Fruit fly (Drosophila melanogaster) whole organism, embryonic: Measurements from ENCODE around the gene CG17650.

Experiments
- Bgb ChIP-seq: fragments of 200-800 bp; sonication (Bioruptor generic); IDR thresholded peaks from 2 replicates; pipeline ENCODE4 v1.3.6; 2022; ENCODE audit warnings: missing biosample characterization, missing genetic modification characterization; ENCODE audit not compliant: partially characterized antibody
- CG12659 ChIP-seq: fragments of 200-800 bp; sonication (Bioruptor generic); optimal IDR thresholded peaks from 3 replicates; lab custom pipeline; 2017; ENCODE audit warnings: mild to moderate bottlenecking, missing biosample characterization, missing genetic modification reagents, missing genetic modification characterization
- CG14014 ChIP-seq: fragments of 200-800 bp; sonication (Bioruptor generic); IDR thresholded peaks from 2 replicates; pipeline ENCODE4 v1.3.6; 2022; ENCODE audit warnings: missing biosample characterization, missing genetic modification characterization
- CG14710 ChIP-seq: fragments of 200-800 bp; sonication (Bioruptor generic); optimal IDR thresholded peaks from 3 replicates; lab custom pipeline; 2019; ENCODE audit warnings: missing biosample characterization, mild to moderate bottlenecking, missing genetic modification characterization, moderate library complexity
- CG15514 ChIP-seq: fragments of 200-800 bp; sonication (Bioruptor generic); optimal IDR thresholded peaks from 3 replicates; lab custom pipeline; 2017; ENCODE audit warnings: missing biosample characterization, missing genetic modification characterization, mild to moderate bottlenecking, moderate library complexity, missing genetic modification reagents
- CG15601 ChIP-seq: fragments of 200-800 bp; sonication (Bioruptor generic); optimal IDR thresholded peaks from 3 replicates; lab custom pipeline; 2019; ENCODE audit warnings: missing biosample characterization, mild to moderate bottlenecking, missing genetic modification characterization, moderate library complexity
- CG1647 ChIP-seq: fragments of 200-800 bp; sonication (Bioruptor generic); optimal IDR thresholded peaks from 3 replicates; lab custom pipeline; 2016; ENCODE audit warnings: missing biosample characterization, missing genetic modification characterization
- CG16813 ChIP-seq: fragments of 200-800 bp; sonication (Bioruptor generic); IDR thresholded peaks from 3 replicates; pipeline ENCODE4 v1.3.6; 2022; ENCODE audit warnings: missing biosample characterization, missing genetic modification characterization; ENCODE audit not compliant: partially characterized antibody
- CG16815 ChIP-seq: fragments of 200-800 bp; sonication (Bioruptor generic); optimal IDR thresholded peaks from 3 replicates; lab custom pipeline; 2017; ENCODE audit warnings: missing biosample characterization, mild to moderate bottlenecking, missing genetic modification characterization
- CG17829 ChIP-seq: fragments of 200-800 bp; optimal IDR thresholded peaks from 2 replicates; lab custom pipeline; 2019; ENCODE audit warnings: missing biosample characterization, mild to moderate bottlenecking, missing genetic modification characterization, moderate library complexity
- CG2120 ChIP-seq: fragments of 200-800 bp; sonication (Bioruptor generic); optimal IDR thresholded peaks from 3 replicates; lab custom pipeline; 2016; ENCODE audit warnings: missing biosample characterization, missing genetic modification characterization
- CG2712 ChIP-seq: fragments of 200-800 bp; optimal IDR thresholded peaks from 3 replicates; lab custom pipeline; 2019; ENCODE audit warnings: missing biosample characterization, mild to moderate bottlenecking, missing genetic modification characterization, moderate library complexity
- CG33213 ChIP-seq: fragments of 200-800 bp; sonication (Bioruptor generic); optimal IDR thresholded peaks from 3 replicates; lab custom pipeline; 2016; ENCODE audit warnings: missing biosample characterization, missing genetic modification characterization
- CG3847 ChIP-seq: fragments of 200-800 bp; sonication (Bioruptor generic); IDR thresholded peaks from 2 replicates; pipeline ENCODE4 v1.3.6; 2022; ENCODE audit warnings: missing biosample characterization, missing genetic modification characterization
- CG6175 ChIP-seq: fragments of 200-800 bp; sonication (Bioruptor generic); IDR thresholded peaks from 3 replicates; pipeline ENCODE4 v1.3.6; 2022; ENCODE audit warnings: missing biosample characterization, missing genetic modification characterization
- CG6791 ChIP-seq: fragments of 200-800 bp; sonication (Bioruptor generic); IDR thresholded peaks from 3 replicates; pipeline ENCODE4 v1.3.6; 2022; ENCODE audit warnings: missing biosample characterization, missing genetic modification characterization; ENCODE audit not compliant: partially characterized antibody
- CG7963 ChIP-seq: fragments of 200-800 bp; sonication (Bioruptor generic); IDR thresholded peaks from 3 replicates; pipeline ENCODE4 v1.3.6; 2022; ENCODE audit warnings: missing biosample characterization, missing genetic modification characterization; ENCODE audit not compliant: partially characterized antibody
- CTCF ChIP-seq: fragments of 200-800 bp; sonication (Bioruptor generic); optimal IDR thresholded peaks from 2 replicates; lab custom pipeline; 2017; ENCODE audit warnings: missing biosample characterization, mild to moderate bottlenecking, missing genetic modification characterization, moderate library complexity
- CkIIα-i1 ChIP-seq: fragments of 200-800 bp; sonication (Bioruptor generic); IDR thresholded peaks from 2 replicates; pipeline ENCODE4 v1.3.6; 2022; ENCODE audit warnings: missing biosample characterization, missing genetic modification characterization
- Dbx ChIP-seq: fragments of 200-800 bp; sonication (Bioruptor generic); IDR thresholded peaks from 3 replicates; pipeline ENCODE4 v1.3.6; 2022; ENCODE audit warnings: missing biosample characterization, missing genetic modification characterization
- Dp ChIP-seq: fragments of 200-800 bp; sonication (Bioruptor generic); optimal IDR thresholded peaks from 2 replicates; lab custom pipeline; 2018; ENCODE audit warnings: missing biosample characterization, mild to moderate bottlenecking, missing genetic modification characterization, moderate library complexity
- Dref ChIP-seq: fragments of 200-800 bp; sonication (Bioruptor generic); IDR thresholded peaks from 2 replicates; pipeline ENCODE4 v1.3.6; 2022; ENCODE audit warnings: missing biosample characterization, missing genetic modification characterization
- Elba2 ChIP-seq: fragments of 200-800 bp; sonication (Bioruptor generic); optimal IDR thresholded peaks from 3 replicates; lab custom pipeline; 2016; ENCODE audit warnings: missing biosample characterization, missing genetic modification characterization
- Ets65A ChIP-seq: fragments of 200-800 bp; sonication (Bioruptor generic); peaks from one replicate; lab custom pipeline; 2016; ENCODE audit warnings: missing biosample characterization, missing genetic modification characterization
- Ets97D ChIP-seq: fragments of 200-800 bp; sonication (Bioruptor generic); optimal IDR thresholded peaks from 3 replicates; lab custom pipeline; 2016; ENCODE audit warnings: missing biosample characterization, missing genetic modification characterization
- HmgZ ChIP-seq: fragments of 200-800 bp; sonication (Bioruptor generic); optimal IDR thresholded peaks from 2 replicates; lab custom pipeline; 2018; ENCODE audit warnings: missing biosample characterization, mild to moderate bottlenecking, missing genetic modification characterization
- Hsf ChIP-seq: fragments of 200-800 bp; sonication (Bioruptor generic); optimal IDR thresholded peaks from 3 replicates; lab custom pipeline; 2016; ENCODE audit warnings: missing biosample characterization, missing genetic modification characterization
- MESR4 ChIP-seq: fragments of 200-800 bp; sonication (Bioruptor generic); optimal IDR thresholded peaks from 2 replicates; lab custom pipeline; 2018; ENCODE audit warnings: missing biosample characterization, mild to moderate bottlenecking, missing genetic modification characterization, moderate library complexity
- Myb ChIP-seq: fragments of 200-800 bp; sonication (Bioruptor generic); optimal IDR thresholded peaks from 2 replicates; lab custom pipeline; 2016; ENCODE audit warnings: missing biosample characterization, missing genetic modification characterization
- NC2β ChIP-seq: fragments of 200-800 bp; sonication (Bioruptor generic); optimal IDR thresholded peaks from 2 replicates; lab custom pipeline; 2016; ENCODE audit warnings: missing biosample characterization, missing genetic modification characterization
- Nf-YC ChIP-seq: fragments of 200-800 bp; optimal IDR thresholded peaks from 3 replicates; lab custom pipeline; 2019; ENCODE audit warnings: missing biosample characterization, mild to moderate bottlenecking, missing genetic modification characterization, moderate library complexity
- Trl ChIP-seq, 3 experiments: fragments of >200 bp in 2 of 3; fragments of 200-800 bp in 1 of 3; sonication (Bioruptor generic) in 1 of 3; optimal IDR thresholded peaks; 2 replicates in 1 of 3; 3 replicates in 2 of 3; lab custom pipeline; 2016 to 2017; ENCODE audit warnings: missing biosample characterization in 1 of 3, missing genetic modification characterization in 1 of 3
- Xbp1 ChIP-seq: fragments of 200-800 bp; sonication (Bioruptor generic); optimal IDR thresholded peaks from 3 replicates; lab custom pipeline; 2016; ENCODE audit warnings: missing biosample characterization, mild to moderate bottlenecking, missing genetic modification characterization
- bab2 ChIP-seq: fragments of 200-800 bp; sonication (Bioruptor generic); optimal IDR thresholded peaks from 2 replicates; lab custom pipeline; 2016; ENCODE audit warnings: missing biosample characterization, missing genetic modification characterization
- bcd ChIP-seq: fragments of 200-800 bp; sonication (Bioruptor generic); optimal IDR thresholded peaks from 2 replicates; lab custom pipeline; 2017; ENCODE audit warnings: missing biosample characterization, mild to moderate bottlenecking, missing genetic modification characterization
- crc ChIP-seq: fragments of 200-800 bp; sonication (Bioruptor generic); optimal IDR thresholded peaks from 2 replicates; lab custom pipeline; 2016; ENCODE audit warnings: missing biosample characterization, missing genetic modification characterization
- dati ChIP-seq: fragments of 200-800 bp; sonication (Bioruptor generic); IDR thresholded peaks from 2 replicates; pipeline ENCODE4 v1.3.6; 2022; ENCODE audit warnings: missing biosample characterization, missing genetic modification characterization
- dm ChIP-seq: fragments of 200-800 bp; sonication (Bioruptor generic); optimal IDR thresholded peaks from 3 replicates; lab custom pipeline; 2016; ENCODE audit warnings: missing biosample characterization, missing genetic modification characterization
- knrl ChIP-seq: fragments of 200-800 bp; sonication (Bioruptor generic); IDR thresholded peaks from 3 replicates; pipeline ENCODE4 v1.3.6; 2022; ENCODE audit warnings: missing biosample characterization, missing genetic modification characterization; ENCODE audit not compliant: partially characterized antibody
- maf-S ChIP-seq: fragments of 200-800 bp; sonication (Bioruptor generic); optimal IDR thresholded peaks from 2 replicates; lab custom pipeline; 2016; ENCODE audit warnings: missing biosample characterization, missing genetic modification characterization
- nerfin-2 ChIP-seq: fragments of 200-800 bp; sonication (Bioruptor generic); IDR thresholded peaks from 2 replicates; pipeline ENCODE4 v1.3.6; 2022; ENCODE audit warnings: missing biosample characterization, missing genetic modification characterization; ENCODE audit not compliant: partially characterized antibody
- phol ChIP-seq: fragments of 200-800 bp; sonication (Bioruptor generic); optimal IDR thresholded peaks from 3 replicates; lab custom pipeline; 2018; ENCODE audit warnings: missing biosample characterization, mild to moderate bottlenecking, missing genetic modification characterization, moderate library complexity
- pzg ChIP-seq: fragments of 200-800 bp; sonication (Bioruptor generic); optimal IDR thresholded peaks from 3 replicates; lab custom pipeline; 2018; ENCODE audit warnings: missing biosample characterization, mild to moderate bottlenecking, missing genetic modification characterization, moderate library complexity
- rib ChIP-seq: fragments of 200-800 bp; sonication (Bioruptor generic); IDR thresholded peaks from 2 replicates; pipeline ENCODE4 v1.3.6; 2022; ENCODE audit warnings: missing biosample characterization, missing genetic modification characterization
- row ChIP-seq: fragments of 200-800 bp; sonication (Bioruptor generic); IDR thresholded peaks from 3 replicates; pipeline ENCODE4 v1.3.6; 2022; ENCODE audit warnings: missing biosample characterization, missing genetic modification characterization
- sd ChIP-seq: fragments of 200-800 bp; sonication (Bioruptor generic); optimal IDR thresholded peaks from 3 replicates; lab custom pipeline; 2018; ENCODE audit warnings: missing biosample characterization, mild to moderate bottlenecking, missing genetic modification characterization, moderate library complexity
- slbo ChIP-seq: fragments of 200-800 bp; sonication (Bioruptor generic); IDR thresholded peaks from 2 replicates; pipeline ENCODE4 v1.3.6; 2022; ENCODE audit warnings: missing biosample characterization, missing genetic modification characterization
- stwl ChIP-seq: fragments of 200-800 bp; sonication (Bioruptor generic); optimal IDR thresholded peaks from 3 replicates; lab custom pipeline; 2018; ENCODE audit warnings: missing biosample characterization, mild to moderate bottlenecking, missing genetic modification characterization, moderate library complexity
- tna ChIP-seq: fragments of 200-800 bp; sonication (Bioruptor generic); IDR thresholded peaks from 2 replicates; pipeline ENCODE4 v1.3.6; 2022; ENCODE audit warnings: missing biosample characterization, missing genetic modification characterization; ENCODE audit not compliant: partially characterized antibody

The CG17650 gene

DNA sequence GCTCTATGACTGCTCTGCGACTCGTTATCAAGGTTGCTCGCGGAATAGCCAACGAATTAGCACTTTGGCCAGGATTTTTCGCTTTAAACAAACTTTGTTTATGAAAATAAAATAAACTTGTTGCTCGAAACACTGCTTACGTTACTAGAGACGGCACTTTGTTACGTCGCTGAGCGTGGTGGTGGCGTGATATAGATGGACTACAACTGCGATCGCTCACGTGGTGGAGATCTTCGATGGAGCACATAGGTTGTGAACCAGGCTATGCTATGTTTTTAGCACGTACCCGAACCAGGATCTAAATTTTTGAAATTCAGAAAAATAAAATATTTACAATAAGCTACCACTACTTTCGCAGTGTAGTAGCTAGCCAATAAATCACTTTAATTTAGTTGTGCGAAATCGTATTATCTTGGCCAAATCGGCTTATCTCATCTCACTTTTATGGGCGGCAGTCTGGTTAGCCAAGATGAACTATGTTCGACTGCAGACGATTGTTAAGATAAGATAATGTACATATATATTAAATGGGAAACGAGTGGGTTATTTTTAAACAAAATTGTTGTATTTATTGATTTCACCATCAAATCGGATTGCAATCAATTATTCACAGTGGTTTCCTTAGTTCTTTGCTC lies 43.1 kb downstream of the CG17650 start, which contains the start of gene frtz (continued):
- TF ChIP-seq CG3847 (GFP tag; lab: Robert Waterston, UW): peak; percentile 19; the same call in 1 of the 2 replicates
- peak; percentile 86 for TF ChIP-seq CG16813 (GFP tag; lab: Robert Waterston, UW)
- no peak for TF ChIP-seq Trl (optimal IDR thresholded peaks at IDR 0.05; lab: Kevin White, UChicago)
- TF ChIP-seq Trl (GFP tag; optimal IDR thresholded peaks at IDR 0.05; lab: Kevin White, UChicago): no peak
- TF ChIP-seq Dref (GFP tag; lab: Robert Waterston, UW): peak; percentile 53
- peak; percentile 42; the same call in 1 of the 3 replicates for TF ChIP-seq Dbx (GFP tag; lab: Robert Waterston, UW)
- TF ChIP-seq pzg (GFP tag; lab: Kevin White, UChicago): peak; percentile 87
- peak; percentile 44 for TF ChIP-seq CG2120 (GFP tag; lab: Kevin White, UChicago)
- TF ChIP-seq Elba2: no peak
- peak; percentile 18 for TF ChIP-seq Nf-YC (tag; lab: Kevin White, UChicago)
- no peak for TF ChIP-seq rib (GFP tag; lab: Robert Waterston, UW)
- TF ChIP-seq bcd (GFP tag; lab: Kevin White, UChicago): peak; percentile 21
- TF ChIP-seq slbo: peak; percentile 43; the same call in 1 of the 2 replicates
- peak; percentile 10 for TF ChIP-seq dm
- no peak for TF ChIP-seq CG15601
- TF ChIP-seq Xbp1: no peak
- TF ChIP-seq maf-S (GFP tag; lab: Kevin White, UChicago): no peak
- peak; percentile 21 for TF ChIP-seq CG33213 (GFP tag; lab: Kevin White, UChicago)
- peak; percentile 65 for TF ChIP-seq CTCF (GFP tag; lab: Kevin White, UChicago)
- TF ChIP-seq knrl (GFP tag; lab: Robert Waterston, UW): peak; percentile 91
- TF ChIP-seq CG2712 (tag; lab: Kevin White, UChicago): peak; percentile 6
- TF ChIP-seq CG16815: no peak
- peak; percentile 73 for TF ChIP-seq CG15514
- TF ChIP-seq Ets97D (GFP tag; lab: Kevin White, UChicago): peak; percentile 46
- peak; percentile 71 for TF ChIP-seq CG7963 (GFP tag; lab: Robert Waterston, UW)
- TF ChIP-seq bab2 (GFP tag; lab: Kevin White, UChicago): peak; percentile 18
- no peak for TF ChIP-seq CkIIα-i1 (GFP tag; lab: Robert Waterston, UW)
- TF ChIP-seq Bgb (GFP tag; lab: Robert Waterston, UW): peak; percentile 90
- TF ChIP-seq CG14710 (tag; lab: Kevin White, UChicago): peak; percentile 38
- TF ChIP-seq sd: peak; percentile 87
- no peak for TF ChIP-seq dati (GFP tag; lab: Robert Waterston, UW)
- no peak for TF ChIP-seq CG6175 (GFP tag; lab: Robert Waterston, UW)
- peak; percentile 83 for TF ChIP-seq CG6791 (GFP tag; lab: Robert Waterston, UW)
- peak; percentile 38 for TF ChIP-seq phol (tag; lab: Kevin White, UChicago)
- TF ChIP-seq nerfin-2 (GFP tag; lab: Robert Waterston, UW): peak; percentile 49
- 0 out of 2 replicates have a peak, but pooled peaks have one; percentile 5 for TF ChIP-seq CG14014
- TF ChIP-seq MESR4: peak; percentile 71
- peak; percentile 61 for TF ChIP-seq stwl (tag; lab: Kevin White, UChicago)
- TF ChIP-seq crc: no peak
- peak; percentile 29 for TF ChIP-seq CG17829 (tag; lab: Kevin White, UChicago)
- no peak for TF ChIP-seq NC2β (GFP tag; lab: Kevin White, UChicago)
- peak; percentile 43 for TF ChIP-seq CG12659 (GFP tag; lab: Kevin White, UChicago)
- peak; percentile 61 for TF ChIP-seq row (GFP tag; lab: Robert Waterston, UW)
- TF ChIP-seq Hsf (GFP tag; lab: Kevin White, UChicago): no peak
- peak; percentile 53; the same call in 1 of the 2 replicates for TF ChIP-seq tna (GFP tag; lab: Robert Waterston, UW)
- TF ChIP-seq Ets65A (GFP tag; lab: Kevin White, UChicago): peak; percentile 22
- TF ChIP-seq CG1647 (GFP tag; lab: Kevin White, UChicago): no peak
- peak; percentile 31 for TF ChIP-seq Myb (GFP tag; lab: Kevin White, UChicago)
- peak; percentile 60 for TF ChIP-seq HmgZ
- peak; percentile 37 for TF ChIP-seq Dp (GFP tag; lab: Kevin White, UChicago)
